Worm (Caenorhabditis elegans) whole organism, L1 larva: Measurements from ENCODE around the gene far-8.
A peak's percentile ranks its signal among the peaks of the same experiment; 100 is the strongest.

Experiments used
- C16A3.4 ChIP-seq: fragments of 150-350 bp; optimal IDR thresholded peaks from 2 replicates; lab custom pipeline; 2014; ENCODE audit warnings: missing biosample characterization, missing genetic modification characterization
- C34B4.2 ChIP-seq: sonication (generic microtip); optimal IDR thresholded peaks from 2 replicates; lab custom pipeline; 2017; ENCODE audit warnings: mild to moderate bottlenecking, missing genetic modification characterization, missing compliant biosample characterization
- F16B12.6 ChIP-seq: fragments of 150-350 bp; optimal IDR thresholded peaks from 2 replicates; lab custom pipeline; 2014; ENCODE audit warnings: missing biosample characterization, missing genetic modification characterization
- ama-1 ChIP-seq: fragments of 150-350 bp; optimal IDR thresholded peaks from 2 replicates; lab custom pipeline; 2014
- blmp-1 ChIP-seq: fragments of 150-350 bp; optimal IDR thresholded peaks from 2 replicates; lab custom pipeline; 2014; ENCODE audit warnings: missing biosample characterization, missing genetic modification characterization
- ceh-63 ChIP-seq: fragments of 200-800 bp; sonication (Bioruptor generic); optimal IDR thresholded peaks from 2 replicates; lab custom pipeline; 2018; ENCODE audit warnings: mild to moderate bottlenecking, missing genetic modification characterization, missing compliant biosample characterization
- ceh-8 ChIP-seq: fragments of 200-800 bp; sonication (Bioruptor generic); optimal IDR thresholded peaks from 2 replicates; lab custom pipeline; 2018; ENCODE audit warnings: mild to moderate bottlenecking, missing genetic modification characterization, moderate library complexity, missing compliant biosample characterization
- ceh-82 ChIP-seq, 3 experiments: fragments of 150-350 bp in 1 of 3; sonication (generic microtip) in 2 of 3; optimal IDR thresholded peaks; 2 replicates each; lab custom pipeline; 2014 to 2017; ENCODE audit warnings: missing biosample characterization in 3 of 3, missing genetic modification characterization in 3 of 3
- ceh-90 ChIP-seq: sonication (generic microtip); optimal IDR thresholded peaks from 2 replicates; lab custom pipeline; 2016; ENCODE audit warnings: missing genetic modification characterization, missing compliant biosample characterization
- ces-1 ChIP-seq: fragments of 150-350 bp; optimal IDR thresholded peaks from 2 replicates; lab custom pipeline; 2014; ENCODE audit warnings: missing biosample characterization, missing genetic modification reagents, missing genetic modification characterization
- dpl-1 ChIP-seq, 3 experiments: fragments of 150-350 bp in 2 of 3; sonication (generic microtip) in 1 of 3; optimal IDR thresholded peaks; 2 replicates each; lab custom pipeline; 2014 to 2017; ENCODE audit warnings: missing biosample characterization in 3 of 3, missing genetic modification characterization in 3 of 3, missing genetic modification reagents in 3 of 3
- dsc-1 ChIP-seq: sonication (generic microtip); optimal IDR thresholded peaks from 2 replicates; lab custom pipeline; 2016; ENCODE audit warnings: mild to moderate bottlenecking, missing genetic modification characterization, missing compliant biosample characterization
- efl-1 ChIP-seq, 4 experiments: fragments of 150-350 bp; optimal IDR thresholded peaks in 3 of 4; peaks in 1 of 4; 1 replicate in 1 of 4; 2 replicates in 3 of 4; lab custom pipeline; 2014; ENCODE audit warnings: missing biosample characterization in 2 of 4, missing genetic modification characterization in 2 of 4, missing genetic modification reagents in 2 of 4
- efl-3 ChIP-seq: fragments of 200-800 bp; sonication (Bioruptor generic); optimal IDR thresholded peaks from 2 replicates; lab custom pipeline; 2018; ENCODE audit warnings: mild to moderate bottlenecking, missing genetic modification characterization, missing compliant biosample characterization
- egl-13 ChIP-seq: sonication (generic microtip); optimal IDR thresholded peaks from 2 replicates; lab custom pipeline; 2016; ENCODE audit warnings: missing genotype, missing genetic modification reagents, missing genetic modification characterization, missing compliant biosample characterization
- elt-2 ChIP-seq: sonication (generic microtip); optimal IDR thresholded peaks from 2 replicates; lab custom pipeline; 2016; ENCODE audit warnings: missing genetic modification characterization, mild to moderate bottlenecking, inconsistent platforms, missing compliant biosample characterization, missing genetic modification reagents
- fkh-8 ChIP-seq: sonication (generic microtip); optimal IDR thresholded peaks from 2 replicates; lab custom pipeline; 2016; ENCODE audit warnings: mild to moderate bottlenecking, missing genetic modification characterization, missing compliant biosample characterization
- fos-1 ChIP-seq: fragments of 150-350 bp; optimal IDR thresholded peaks from 2 replicates; lab custom pipeline; 2014; ENCODE audit warnings: missing biosample characterization, missing genetic modification characterization
- grh-1 ChIP-seq: fragments of 200-800 bp; sonication (Bioruptor generic); IDR thresholded peaks from 2 replicates; pipeline ENCODE4 v1.3.6; 2022; ENCODE audit warnings: missing genetic modification reagents, missing genetic modification characterization, missing compliant biosample characterization
- hlh-4 ChIP-seq: sonication (generic microtip); optimal IDR thresholded peaks from 2 replicates; lab custom pipeline; 2016; ENCODE audit warnings: mild to moderate bottlenecking, missing genetic modification characterization, missing compliant biosample characterization
- hpl-2 ChIP-seq: fragments of 150-350 bp; optimal IDR thresholded peaks from 2 replicates; lab custom pipeline; 2014; ENCODE audit warnings: missing biosample characterization, missing genetic modification reagents, missing genetic modification characterization
- irx-1 ChIP-seq: sonication (generic microtip); optimal IDR thresholded peaks from 2 replicates; lab custom pipeline; 2016; ENCODE audit warnings: missing genetic modification characterization, missing compliant biosample characterization
- isw-1 ChIP-seq: fragments of 200-800 bp; sonication (Bioruptor generic); IDR thresholded peaks from 2 replicates; pipeline ENCODE4 v1.3.6; 2022; ENCODE audit warnings: missing genetic modification characterization, missing compliant biosample characterization
- jun-1 ChIP-seq: fragments of 150-350 bp; optimal IDR thresholded peaks from 2 replicates; lab custom pipeline; 2014; ENCODE audit warnings: missing biosample characterization, missing genetic modification reagents, missing genetic modification characterization
- lin-13 ChIP-seq: fragments of 150-350 bp; optimal IDR thresholded peaks from 2 replicates; lab custom pipeline; 2014; ENCODE audit warnings: missing biosample characterization, missing genetic modification reagents, missing genetic modification characterization
- lin-14 ChIP-seq: fragments of 200-800 bp; sonication (Bioruptor generic); optimal IDR thresholded peaks from 2 replicates; lab custom pipeline; 2018; ENCODE audit warnings: mild to moderate bottlenecking, missing genetic modification characterization, moderate library complexity, missing compliant biosample characterization
- lin-35 ChIP-seq, 2 experiments: fragments of 150-350 bp; optimal IDR thresholded peaks; 2 replicates each; lab custom pipeline; 2014; ENCODE audit warnings: missing biosample characterization in 2 of 2, missing genetic modification characterization in 2 of 2, missing genetic modification reagents in 2 of 2
- lsy-2 ChIP-seq, 2 experiments: fragments of 150-350 bp; optimal IDR thresholded peaks; 2 replicates each; lab custom pipeline; 2014; ENCODE audit warnings: missing biosample characterization in 2 of 2, missing genetic modification characterization in 2 of 2
- mep-1 ChIP-seq: fragments of 150-350 bp; optimal IDR thresholded peaks from 2 replicates; lab custom pipeline; 2014; ENCODE audit warnings: missing biosample characterization, missing genetic modification characterization
- nhr-19 ChIP-seq: fragments of 200-800 bp; sonication (Bioruptor generic); conservative IDR thresholded peaks from 2 replicates; pipeline ENCODE4 v1.3.6; 2022; ENCODE audit warnings: missing genetic modification characterization, missing compliant biosample characterization
- nhr-28 ChIP-seq: fragments of 150-350 bp; optimal IDR thresholded peaks from 2 replicates; lab custom pipeline; 2014; ENCODE audit warnings: missing biosample characterization, missing genetic modification characterization
- nhr-47 ChIP-seq: sonication (generic microtip); optimal IDR thresholded peaks from 2 replicates; lab custom pipeline; 2016; ENCODE audit warnings: mild to moderate bottlenecking, missing genetic modification characterization, moderate library complexity, missing compliant biosample characterization
- nhr-71 ChIP-seq: sonication (generic microtip); optimal IDR thresholded peaks from 2 replicates; lab custom pipeline; 2016; ENCODE audit warnings: mild to moderate bottlenecking, missing genetic modification characterization, moderate library complexity, missing compliant biosample characterization
- nhr-76 ChIP-seq: sonication (generic microtip); optimal IDR thresholded peaks from 2 replicates; lab custom pipeline; 2017; ENCODE audit warnings: missing biosample characterization, missing genetic modification characterization
- nhr-90 ChIP-seq: sonication (generic microtip); optimal IDR thresholded peaks from 2 replicates; lab custom pipeline; 2016; ENCODE audit warnings: mild to moderate bottlenecking, missing genetic modification characterization, missing compliant biosample characterization; ENCODE audit not compliant: poor library complexity
- pax-3 ChIP-seq: fragments of 200-800 bp; sonication (Bioruptor generic); optimal IDR thresholded peaks from 2 replicates; lab custom pipeline; 2018; ENCODE audit warnings: mild to moderate bottlenecking, missing genetic modification characterization, moderate library complexity, missing compliant biosample characterization
- rnt-1 ChIP-seq: sonication (generic microtip); optimal IDR thresholded peaks from 2 replicates; lab custom pipeline; 2016; ENCODE audit warnings: mild to moderate bottlenecking, missing genetic modification characterization, moderate library complexity, missing compliant biosample characterization
- skn-1 ChIP-seq: fragments of 150-350 bp; optimal IDR thresholded peaks from 2 replicates; lab custom pipeline; 2014; ENCODE audit warnings: missing biosample characterization, missing genetic modification characterization
- snpc-4 ChIP-seq: fragments of 150-350 bp; optimal IDR thresholded peaks from 2 replicates; lab custom pipeline; 2014; ENCODE audit warnings: missing biosample characterization, missing genetic modification characterization
- snu-23 ChIP-seq: sonication (generic microtip); optimal IDR thresholded peaks from 2 replicates; lab custom pipeline; 2016; ENCODE audit warnings: missing genetic modification characterization, missing compliant biosample characterization
- tbx-2 ChIP-seq: sonication (generic microtip); optimal IDR thresholded peaks from 2 replicates; lab custom pipeline; 2016; ENCODE audit warnings: missing genetic modification characterization, missing compliant biosample characterization
- tlp-1 ChIP-seq: fragments of 150-350 bp; optimal IDR thresholded peaks from 2 replicates; lab custom pipeline; 2014; ENCODE audit warnings: missing biosample characterization, missing genetic modification characterization
- unc-130 ChIP-seq: fragments of 150-350 bp; optimal IDR thresholded peaks from 2 replicates; lab custom pipeline; 2017; ENCODE audit warnings: missing biosample characterization, missing genetic modification characterization, inconsistent platforms
- unc-62 ChIP-seq: fragments of 150-350 bp; optimal IDR thresholded peaks from 2 replicates; lab custom pipeline; 2014; ENCODE audit warnings: missing biosample characterization, missing genetic modification reagents, missing genetic modification characterization
- unc-86 ChIP-seq: sonication (generic microtip); optimal IDR thresholded peaks from 2 replicates; lab custom pipeline; 2016; ENCODE audit warnings: missing genetic modification characterization, missing compliant biosample characterization
- vab-15 ChIP-seq: sonication (generic microtip); optimal IDR thresholded peaks from 2 replicates; lab custom pipeline; 2017; ENCODE audit warnings: missing genotype, mild to moderate bottlenecking, missing genetic modification characterization, missing compliant biosample characterization
- zag-1 ChIP-seq: fragments of 150-350 bp; optimal IDR thresholded peaks from 2 replicates; lab custom pipeline; 2014; ENCODE audit warnings: missing biosample characterization, missing genetic modification characterization
- ztf-11 ChIP-seq, 2 experiments: sonication (generic microtip); optimal IDR thresholded peaks; 2 replicates each; lab custom pipeline; 2016 to 2017; ENCODE audit warnings: missing genetic modification characterization in 2 of 2, missing biosample characterization in 1 of 2, missing compliant biosample characterization in 1 of 2
- ztf-4 ChIP-seq: fragments of 150-350 bp; optimal IDR thresholded peaks from 2 replicates; lab custom pipeline; 2014; ENCODE audit warnings: missing biosample characterization, missing genetic modification characterization

far-8 gene

DNA sequence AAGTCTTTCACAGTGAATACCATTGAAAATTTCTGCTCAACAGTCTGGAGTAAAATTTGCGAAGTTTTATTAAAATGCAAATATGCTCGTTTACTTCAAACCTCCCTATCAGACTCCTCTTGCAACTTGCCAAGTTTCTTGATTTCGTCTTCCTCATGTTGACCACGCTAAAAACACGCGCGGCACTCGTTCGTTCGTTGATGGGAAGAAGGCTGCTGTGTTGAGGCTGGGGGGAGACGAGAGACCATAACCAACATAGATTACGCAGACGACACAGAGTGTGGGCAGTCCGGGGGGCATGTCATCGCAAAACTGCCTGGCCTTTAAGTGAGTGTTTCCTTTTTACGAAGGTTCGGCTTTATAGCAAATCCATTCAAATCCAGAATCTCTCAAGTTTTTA is 1.3 kb downstream of the far-8 start (continued):
- TF ChIP-seq tbx-2 (tag; lab: Kevin White, UChicago) (no peak), F16B12.6 (tag; lab: Kevin White, UChicago) (no peak), lin-14 (GFP tag; lab: Kevin White, UChicago) (peak; percentile 91), ztf-11 (tag; optimal IDR thresholded peaks at IDR 0.05; lab: Kevin White, UChicago) (no peak), ceh-90 (tag; lab: Kevin White, UChicago) (no peak), vab-15 (tag; lab: Kevin White, UChicago) (no peak), nhr-19 (GFP tag; lab: Robert Waterston, UW) (peak; percentile 36), blmp-1 (no peak), elt-2 (tag; lab: Kevin White, UChicago) (no peak), unc-130 (peak; percentile 37), irx-1 (no peak), mep-1 (tag; lab: Kevin White, UChicago) (peak; percentile 48)

DNA sequence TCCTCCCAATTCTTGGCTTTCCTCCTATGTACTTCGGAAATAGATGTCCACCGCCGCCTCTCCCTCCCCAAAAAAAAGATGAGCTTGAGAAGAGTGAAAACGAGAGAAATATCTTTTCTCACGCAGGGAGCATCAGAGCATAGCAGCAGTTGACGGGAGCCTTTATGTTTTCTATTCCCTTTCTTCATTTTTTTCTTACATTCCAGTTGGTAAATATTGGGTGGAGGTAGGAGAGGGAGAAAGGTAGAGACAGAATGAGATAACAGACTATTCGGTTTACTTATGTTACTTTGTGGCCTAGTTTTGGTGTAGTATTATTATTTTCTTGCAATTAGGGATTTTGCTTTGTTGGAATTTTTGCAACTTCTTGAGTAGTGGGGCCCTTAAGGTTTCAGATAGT is 1.8 kb downstream of the far-8 start:
- TF ChIP-seq lsy-2 (tag; optimal IDR thresholded peaks at IDR 0.05; lab: Kevin White, UChicago), result peak in 1 of 2 experiments; percentile 4
- no peak for TF ChIP-seq efl-1 (optimal IDR thresholded peaks at IDR 0.05; lab: Kevin White, UChicago)
- TF ChIP-seq efl-1 (GFP tag; optimal IDR thresholded peaks at IDR 0.05 in 1 of 2; lab: Kevin White, UChicago), result peak in 1 of 2 experiments; percentile 92
- no peak for TF ChIP-seq hpl-2 (GFP tag; lab: Kevin White, UChicago)
- TF ChIP-seq pax-3 (tag; lab: Kevin White, UChicago), result no peak
- peak; percentile 39 for TF ChIP-seq rnt-1 (tag; lab: Kevin White, UChicago)
- TF ChIP-seq grh-1 (GFP tag; lab: Robert Waterston, UW), result no peak

DNA sequence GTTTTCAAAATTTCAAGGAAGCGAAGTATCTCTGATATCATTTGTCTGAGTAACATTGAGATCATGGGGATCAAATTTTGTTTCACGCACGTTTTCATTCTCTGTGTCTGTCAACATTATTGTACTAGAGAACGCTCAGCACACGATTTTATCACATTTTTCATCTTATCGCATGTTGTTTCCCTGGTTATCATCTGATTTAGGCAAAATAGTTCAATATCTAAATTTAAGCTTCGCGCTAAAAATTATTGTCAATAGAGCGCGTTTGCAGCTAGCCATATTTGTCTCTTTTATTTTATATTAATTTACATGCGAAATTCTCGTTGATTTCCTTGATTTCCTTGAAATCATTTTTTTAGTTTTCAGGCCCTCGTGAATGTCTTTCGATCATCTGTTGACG is 2.8 kb downstream of the far-8 start, which contains the start of gene K02F3.2:
Gene K02F3.2, plus strand, starts transcription at position 357 of the 400 bp plus-strand sequence.
- TF ChIP-seq rnt-1 (tag; lab: Kevin White, UChicago) (no peak), nhr-47 (peak; percentile 71), zag-1 (tag; lab: Kevin White, UChicago) (no peak), C34B4.2 (no peak), tlp-1 (tag; lab: Kevin White, UChicago) (no peak), egl-13 (no peak), nhr-90 (tag; lab: Kevin White, UChicago) (peak; percentile 73), lin-35 (GFP tag; optimal IDR thresholded peaks at IDR 0.05; lab: Kevin White, UChicago) (peak; percentile 91 to 97), ceh-82 (tag; optimal IDR thresholded peaks at IDR 0.05; lab: Kevin White, UChicago) (peak in 1 of 3 experiments; percentile 25), unc-130 (peak; percentile 1), nhr-71 (tag; lab: Kevin White, UChicago) (peak; percentile 70), dpl-1 (GFP tag; optimal IDR thresholded peaks at IDR 0.05; lab: Kevin White, UChicago) (peak; percentile 85 to 91 (median 89)), fos-1 (peak; percentile 11), skn-1 (tag; lab: Kevin White, UChicago) (peak; percentile 7), isw-1 (GFP tag; lab: Robert Waterston, UW) (0 out of 2 replicates have a peak, but pooled peaks have one; percentile 5), efl-3 (GFP tag; lab: Kevin White, UChicago) (no peak), mep-1 (tag; lab: Kevin White, UChicago) (peak; percentile 51), C16A3.4 (peak; percentile 59), snu-23 (GFP tag; lab: Kevin White, UChicago) (peak; percentile 69), ceh-63 (no peak), fkh-8 (tag; lab: Kevin White, UChicago) (peak; percentile 12), jun-1 (tag; lab: Kevin White, UChicago) (no peak), nhr-76 (no peak), ama-1 (no peak), snpc-4 (no peak), elt-2 (tag; lab: Kevin White, UChicago) (peak; percentile 78), ces-1 (GFP tag; lab: Kevin White, UChicago) (no peak), nhr-28 (no peak), ztf-4 (no peak), blmp-1 (peak; percentile 23), irx-1 (no peak), dsc-1 (tag; lab: Kevin White, UChicago) (peak; percentile 29), unc-86 (tag; lab: Kevin White, UChicago) (no peak), hlh-4 (no peak), unc-62 (GFP tag; lab: Kevin White, UChicago) (no peak), lin-13 (no peak), ceh-8 (GFP tag; lab: Kevin White, UChicago) (no peak), lsy-2 (tag; optimal IDR thresholded peaks at IDR 0.05; lab: Kevin White, UChicago) (peak; percentile 40 to 70)
